In the genomic region with DNA sequence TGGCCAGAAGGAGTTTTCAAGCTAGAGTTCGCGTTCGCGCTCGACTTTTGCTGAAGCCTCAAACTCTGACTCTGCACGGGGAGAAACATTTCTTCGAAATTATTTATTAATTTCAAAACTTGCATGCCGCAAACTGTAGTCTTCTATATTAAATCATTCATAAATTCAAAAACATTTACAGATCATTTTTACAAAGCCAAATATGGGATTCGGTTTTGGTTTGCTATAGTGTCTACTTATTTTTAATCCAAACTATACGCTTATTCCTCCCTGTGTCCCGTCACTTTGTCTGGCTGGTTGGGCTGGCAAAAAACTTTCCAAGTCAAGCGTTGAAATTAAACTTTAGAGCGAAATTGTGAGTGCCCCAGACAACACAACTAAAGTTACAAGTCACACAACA, we compare ENCODE assay signal across 2 fruit fly cellular contexts.
TF ChIP-seq lines count a peak whose summit lies in the region.

No protein-coding gene starts in this region.

TF ChIP-seq in whole organism, prepupa, 60 proteins besides CTCF, POLR2A, EP300 and RAD21 (continues in another document):
- no peak for TF ChIP-seq Eip93F (GFP tag; optimal IDR thresholded peaks at IDR 0.05; lab: Kevin White, UChicago)
- no peak for TF ChIP-seq lz (GFP tag; optimal IDR thresholded peaks at IDR 0.05; lab: Kevin White, UChicago)
- no peak for TF ChIP-seq fkh (GFP tag; optimal IDR thresholded peaks at IDR 0.05; lab: Kevin White, UChicago)
- TF ChIP-seq CG10669 (GFP tag; optimal IDR thresholded peaks at IDR 0.05; lab: Kevin White, UChicago): no peak
- no peak for TF ChIP-seq CG16779 (tag; optimal IDR thresholded peaks at IDR 0.05; lab: Kevin White, UChicago)
- TF ChIP-seq Ets21C (GFP tag; optimal IDR thresholded peaks at IDR 0.05; lab: Kevin White, UChicago): no peak
- TF ChIP-seq CG6792 (GFP tag; optimal IDR thresholded peaks at IDR 0.05; lab: Kevin White, UChicago): no peak
- no peak for TF ChIP-seq CG9139 (GFP tag; optimal IDR thresholded peaks at IDR 0.05; lab: Kevin White, UChicago)
- no peak for TF ChIP-seq CG8319 (GFP tag; optimal IDR thresholded peaks at IDR 0.05; lab: Kevin White, UChicago)
- no peak for TF ChIP-seq CG6276 (GFP tag; optimal IDR thresholded peaks at IDR 0.05; lab: Kevin White, UChicago)
- no peak for TF ChIP-seq acj6 (GFP tag; optimal IDR thresholded peaks at IDR 0.05; lab: Kevin White, UChicago)
- TF ChIP-seq esn (GFP tag; optimal IDR thresholded peaks at IDR 0.05; lab: Kevin White, UChicago): no peak
- TF ChIP-seq dac (GFP tag; optimal IDR thresholded peaks at IDR 0.05; lab: Kevin White, UChicago): no peak
- no peak for TF ChIP-seq CG6163 (GFP tag; IDR thresholded peaks at IDR 0.05; lab: Robert Waterston, UW)
- TF ChIP-seq achi (GFP tag; optimal IDR thresholded peaks at IDR 0.05; lab: Kevin White, UChicago): no peak
- no peak for TF ChIP-seq CG31627 (GFP tag; optimal IDR thresholded peaks at IDR 0.05; lab: Kevin White, UChicago)
- TF ChIP-seq ss (GFP tag; optimal IDR thresholded peaks at IDR 0.05; lab: Kevin White, UChicago): no peak
- no peak for TF ChIP-seq Smox (GFP tag; optimal IDR thresholded peaks at IDR 0.05; lab: Kevin White, UChicago)
- no peak for TF ChIP-seq CG10631 (GFP tag; optimal IDR thresholded peaks at IDR 0.05; lab: Kevin White, UChicago)
- TF ChIP-seq CG34406 (GFP tag; optimal IDR thresholded peaks at IDR 0.05; lab: Kevin White, UChicago): no peak
- no peak for TF ChIP-seq spab (GFP tag; optimal IDR thresholded peaks at IDR 0.05; lab: Kevin White, UChicago)
- TF ChIP-seq CG4318 (GFP tag; optimal IDR thresholded peaks at IDR 0.05; lab: Kevin White, UChicago): peak; percentile 17
- TF ChIP-seq Blimp-1 (GFP tag; optimal IDR thresholded peaks at IDR 0.05; lab: Kevin White, UChicago): no peak
- TF ChIP-seq CG8119 (GFP tag; IDR thresholded peaks at IDR 0.05; lab: Robert Waterston, UW): peak; percentile 51; the same call in 1 of the 3 replicates
- no peak for TF ChIP-seq CG6808 (GFP tag; optimal IDR thresholded peaks at IDR 0.05; lab: Kevin White, UChicago)
- no peak for TF ChIP-seq Sox102F (GFP tag; optimal IDR thresholded peaks at IDR 0.05; lab: Kevin White, UChicago)
- no peak for TF ChIP-seq Met (GFP tag; optimal IDR thresholded peaks at IDR 0.05; lab: Kevin White, UChicago)
- TF ChIP-seq CG11902 (GFP tag; optimal IDR thresholded peaks at IDR 0.05; lab: Kevin White, UChicago): no peak
- TF ChIP-seq fd59A (GFP tag; optimal IDR thresholded peaks at IDR 0.05; lab: Kevin White, UChicago): no peak
- TF ChIP-seq svp (GFP tag; lab: Kevin White, UChicago): peak; percentile 61
- TF ChIP-seq CG15336 (GFP tag; IDR thresholded peaks at IDR 0.05; lab: Robert Waterston, UW): 0 out of 2 replicates have a peak, but pooled peaks have one; percentile 18
- no peak for TF ChIP-seq CG3032 (tag; optimal IDR thresholded peaks at IDR 0.05; lab: Kevin White, UChicago)
- TF ChIP-seq Gug (GFP tag; IDR thresholded peaks at IDR 0.05; lab: Robert Waterston, UW): peak; percentile 14; the same call in 1 of the 2 replicates
- TF ChIP-seq pdm3 (GFP tag; optimal IDR thresholded peaks at IDR 0.05; lab: Kevin White, UChicago): no peak
- no peak for TF ChIP-seq Ets96B (tag; optimal IDR thresholded peaks at IDR 0.05; lab: Kevin White, UChicago)
- no peak for TF ChIP-seq Hr39 (GFP tag; optimal IDR thresholded peaks at IDR 0.05; lab: Kevin White, UChicago)
- no peak for TF ChIP-seq Hr38 (GFP tag; optimal IDR thresholded peaks at IDR 0.05; lab: Kevin White, UChicago)
- no peak for TF ChIP-seq topi (GFP tag; optimal IDR thresholded peaks at IDR 0.05; lab: Kevin White, UChicago)
- peak; percentile 61 for TF ChIP-seq CG32006 (GFP tag; optimal IDR thresholded peaks at IDR 0.05; lab: Kevin White, UChicago)
- TF ChIP-seq fd85E (GFP tag; optimal IDR thresholded peaks at IDR 0.05; lab: Kevin White, UChicago): no peak
- TF ChIP-seq Eip78C (GFP tag; lab: Kevin White, UChicago): peak; percentile 61
- no peak for TF ChIP-seq dsx (GFP tag; optimal IDR thresholded peaks at IDR 0.05; lab: Kevin White, UChicago; ENCODE audit: poor library complexity, severe bottlenecking)
- TF ChIP-seq CG6854 (GFP tag; optimal IDR thresholded peaks at IDR 0.05; lab: Kevin White, UChicago): no peak
- no peak for TF ChIP-seq Sox14 (GFP tag; optimal IDR thresholded peaks at IDR 0.05; lab: Kevin White, UChicago)
- no peak for TF ChIP-seq net (GFP tag; optimal IDR thresholded peaks at IDR 0.05; lab: Kevin White, UChicago)
- TF ChIP-seq salr (GFP tag; optimal IDR thresholded peaks at IDR 0.05; lab: Kevin White, UChicago): no peak

TF ChIP-seq in whole organism, pupa, 21 proteins besides CTCF, POLR2A, EP300 and RAD21:
- peak; percentile 26 for TF ChIP-seq CG8301 (tag; optimal IDR thresholded peaks at IDR 0.05; lab: Kevin White, UChicago)
- TF ChIP-seq CG32121 (GFP tag; IDR thresholded peaks at IDR 0.05; lab: Robert Waterston, UW): peak; percentile 26; the same call in 1 of the 2 replicates
- no peak for TF ChIP-seq CG4496 (GFP tag; IDR thresholded peaks at IDR 0.05; lab: Robert Waterston, UW)
- TF ChIP-seq CG14655 (GFP tag; optimal IDR thresholded peaks at IDR 0.05; lab: Kevin White, UChicago): peak; percentile 17
